Fruit fly (Drosophila melanogaster) whole organism, adult: ENCODE data around the gene CG13694.

ENCODE experiments used
- CG11617 ChIP-seq: fragments of 200-800 bp; sonication (Bioruptor generic); optimal IDR thresholded peaks from 2 replicates; lab custom pipeline; 2017; ENCODE audit warnings: mild to moderate bottlenecking, missing biosample characterization, missing genetic modification reagents, missing genetic modification characterization
- CG12768 ChIP-seq: fragments of 200-800 bp; sonication (Bioruptor generic); optimal IDR thresholded peaks from 2 replicates; lab custom pipeline; 2017; ENCODE audit warnings: missing biosample characterization, missing genetic modification characterization, mild to moderate bottlenecking, moderate library complexity, missing genetic modification reagents
- CG14711 ChIP-seq: fragments of 200-800 bp; sonication (Bioruptor generic); optimal IDR thresholded peaks from 2 replicates; lab custom pipeline; 2018; ENCODE audit warnings: missing biosample characterization, mild to moderate bottlenecking, missing genetic modification characterization, moderate library complexity
- CG1620 ChIP-seq: fragments of 200-800 bp; sonication (Bioruptor generic); optimal IDR thresholded peaks from 2 replicates; lab custom pipeline; 2016; ENCODE audit warnings: missing biosample characterization, missing genetic modification characterization
- CG33017 ChIP-seq: fragments of 200-800 bp; sonication (Bioruptor generic); optimal IDR thresholded peaks from 2 replicates; lab custom pipeline; 2018; ENCODE audit warnings: missing biosample characterization, mild to moderate bottlenecking, missing genetic modification characterization, moderate library complexity
- CG5204 ChIP-seq: fragments of 200-800 bp; sonication (Bioruptor generic); optimal IDR thresholded peaks from 2 replicates; lab custom pipeline; 2016; ENCODE audit warnings: missing biosample characterization, missing genetic modification characterization
- CG7045 ChIP-seq: fragments of 200-800 bp; sonication (Bioruptor generic); optimal IDR thresholded peaks from 2 replicates; lab custom pipeline; 2017; ENCODE audit warnings: missing biosample characterization, mild to moderate bottlenecking, missing genetic modification characterization
- CG7101 ChIP-seq: fragments of 200-800 bp; sonication (Bioruptor generic); optimal IDR thresholded peaks from 2 replicates; lab custom pipeline; 2018; ENCODE audit warnings: missing biosample characterization, mild to moderate bottlenecking, missing genetic modification characterization, moderate library complexity
- Clk ChIP-seq: fragments of 200-800 bp; sonication (Bioruptor generic); optimal IDR thresholded peaks from 2 replicates; lab custom pipeline; 2017; ENCODE audit warnings: missing biosample characterization, missing genetic modification characterization
- Crg-1 ChIP-seq: fragments of 200-800 bp; sonication (Bioruptor generic); optimal IDR thresholded peaks from 2 replicates; lab custom pipeline; 2016; ENCODE audit warnings: missing biosample characterization, missing genetic modification characterization
- Hr96 ChIP-seq: fragments of 200-800 bp; sonication (Bioruptor generic); optimal IDR thresholded peaks from 2 replicates; lab custom pipeline; 2016; ENCODE audit warnings: missing biosample characterization, missing genetic modification characterization
- Mnt ChIP-seq: fragments of 200-800 bp; sonication (Bioruptor generic); optimal IDR thresholded peaks from 2 replicates; lab custom pipeline; 2016; ENCODE audit warnings: missing biosample characterization, mild to moderate bottlenecking, missing genetic modification characterization
- bab1 ChIP-seq: fragments of 200-800 bp; sonication (Bioruptor generic); optimal IDR thresholded peaks from 3 replicates; lab custom pipeline; 2019; ENCODE audit warnings: missing biosample characterization, mild to moderate bottlenecking, missing genetic modification characterization, moderate library complexity
- cic ChIP-seq: fragments of 200-800 bp; sonication (Bioruptor generic); optimal IDR thresholded peaks from 2 replicates; lab custom pipeline; 2017; ENCODE audit warnings: missing biosample characterization, mild to moderate bottlenecking, missing genetic modification characterization, moderate library complexity
- cnc ChIP-seq, 2 experiments: fragments of >200 bp; optimal IDR thresholded peaks; 2 replicates each; lab custom pipeline; 2017
- kay ChIP-seq: fragments of 200-800 bp; sonication (Bioruptor generic); peaks from one replicate; lab custom pipeline; 2016; ENCODE audit warnings: missing biosample characterization, missing genetic modification characterization, borderline replicate concordance
- ovo ChIP-seq: fragments of 200-800 bp; sonication (Bioruptor generic); optimal IDR thresholded peaks from 2 replicates; lab custom pipeline; 2016; ENCODE audit warnings: missing biosample characterization, missing genetic modification characterization
- pad ChIP-seq: fragments of 200-800 bp; sonication (Bioruptor generic); optimal IDR thresholded peaks from 3 replicates; lab custom pipeline; 2017; ENCODE audit warnings: missing biosample characterization, missing genetic modification characterization, mild to moderate bottlenecking, moderate library complexity, missing genetic modification reagents
- tj ChIP-seq: fragments of 200-800 bp; sonication (Bioruptor generic); optimal IDR thresholded peaks from 3 replicates; lab custom pipeline; 2017; ENCODE audit warnings: missing biosample characterization, mild to moderate bottlenecking, missing genetic modification characterization, moderate library complexity
- toe ChIP-seq: fragments of 200-800 bp; sonication (Bioruptor generic); optimal IDR thresholded peaks from 2 replicates; lab custom pipeline; 2016; ENCODE audit warnings: missing biosample characterization, missing genetic modification characterization

The CG13694 gene

dm6 chr2L:94096-94495 is 22.2 kb downstream of the CG13694 start:
- TF ChIP-seq pad (no peak), CG14711 (tag; lab: Kevin White, UChicago) (no peak), Mnt (GFP tag; lab: Kevin White, UChicago) (no peak), kay (no peak), CG33017 (tag; lab: Kevin White, UChicago) (no peak), cnc (optimal IDR thresholded peaks at IDR 0.05; lab: Kevin White, UChicago) (no peak), ovo (GFP tag; lab: Kevin White, UChicago) (no peak), CG7045 (GFP tag; lab: Kevin White, UChicago) (no peak), CG1620 (GFP tag; lab: Kevin White, UChicago) (no peak), cic (GFP tag; lab: Kevin White, UChicago) (no peak), Clk (no peak), bab1 (GFP tag; lab: Kevin White, UChicago) (no peak), toe (GFP tag; lab: Kevin White, UChicago) (no peak), CG5204 (GFP tag; lab: Kevin White, UChicago) (no peak), tj (GFP tag; lab: Kevin White, UChicago) (no peak), Hr96 (GFP tag; lab: Kevin White, UChicago) (no peak)

- TF ChIP-seq kay (no peak), Hr96 (GFP tag; lab: Kevin White, UChicago) (no peak), toe (GFP tag; lab: Kevin White, UChicago) (peak; percentile 59), Crg-1 (GFP tag; lab: Kevin White, UChicago) (no peak), CG1620 (GFP tag; lab: Kevin White, UChicago) (peak; percentile 6), Mnt (GFP tag; lab: Kevin White, UChicago) (peak; percentile 58), bab1 (GFP tag; lab: Kevin White, UChicago) (no peak), tj (GFP tag; lab: Kevin White, UChicago) (no peak)
These were observed 23.3 kb downstream of the CG13694 start for dm6 chr2L:92993-93392.

- no peak for TF ChIP-seq CG33017 (tag; lab: Kevin White, UChicago)
- no peak for TF ChIP-seq Hr96 (GFP tag; lab: Kevin White, UChicago)
- TF ChIP-seq Clk = no peak
- TF ChIP-seq Crg-1 (GFP tag; lab: Kevin White, UChicago) = no peak
- no peak for TF ChIP-seq ovo (GFP tag; lab: Kevin White, UChicago)
- no peak for TF ChIP-seq tj (GFP tag; lab: Kevin White, UChicago)
- no peak for TF ChIP-seq cnc (optimal IDR thresholded peaks at IDR 0.05; lab: Kevin White, UChicago)
- TF ChIP-seq CG14711 (tag; lab: Kevin White, UChicago) = no peak
- TF ChIP-seq CG7101 (tag; lab: Kevin White, UChicago) = no peak
- no peak for TF ChIP-seq CG11617 (GFP tag; lab: Kevin White, UChicago)
- TF ChIP-seq cic (GFP tag; lab: Kevin White, UChicago) = no peak
- TF ChIP-seq CG1620 (GFP tag; lab: Kevin White, UChicago) = no peak
- TF ChIP-seq bab1 (GFP tag; lab: Kevin White, UChicago) = no peak
- no peak for TF ChIP-seq pad
- no peak for TF ChIP-seq kay
These were observed 24.5 kb downstream of the CG13694 start for dm6 chr2L:91830-92229.

dm6 chr2L:91333-91732 is 25.0 kb downstream of the CG13694 start:
- TF ChIP-seq kay (no peak), Clk (no peak), CG12768 (no peak), bab1 (GFP tag; lab: Kevin White, UChicago) (no peak), Crg-1 (GFP tag; lab: Kevin White, UChicago) (no peak), pad (no peak), CG14711 (tag; lab: Kevin White, UChicago) (no peak)

dm6 chr2L:90081-90480 is 26.2 kb downstream of the CG13694 start:
- no peak for TF ChIP-seq cnc (optimal IDR thresholded peaks at IDR 0.05; lab: Kevin White, UChicago)
- TF ChIP-seq Mnt (GFP tag; lab: Kevin White, UChicago) = no peak
- TF ChIP-seq CG1620 (GFP tag; lab: Kevin White, UChicago) = no peak
- no peak for TF ChIP-seq CG5204 (GFP tag; lab: Kevin White, UChicago)
- TF ChIP-seq Clk = no peak
- TF ChIP-seq CG7045 (GFP tag; lab: Kevin White, UChicago) = no peak
- TF ChIP-seq CG33017 (tag; lab: Kevin White, UChicago) = no peak
- no peak for TF ChIP-seq CG11617 (GFP tag; lab: Kevin White, UChicago)
- TF ChIP-seq CG12768 = no peak
- TF ChIP-seq CG14711 (tag; lab: Kevin White, UChicago) = no peak
- TF ChIP-seq toe (GFP tag; lab: Kevin White, UChicago) = no peak
- no peak for TF ChIP-seq kay

dm6 chr2L:89158-89557 is 27.1 kb downstream of the CG13694 start:
- TF ChIP-seq CG12768 = no peak
- no peak for TF ChIP-seq CG14711 (tag; lab: Kevin White, UChicago)
- no peak for TF ChIP-seq CG11617 (GFP tag; lab: Kevin White, UChicago)
- TF ChIP-seq CG5204 (GFP tag; lab: Kevin White, UChicago) = no peak
- no peak for TF ChIP-seq CG1620 (GFP tag; lab: Kevin White, UChicago)
- TF ChIP-seq Hr96 (GFP tag; lab: Kevin White, UChicago) = no peak
- no peak for TF ChIP-seq kay
- TF ChIP-seq CG33017 (tag; lab: Kevin White, UChicago) = no peak
- no peak for TF ChIP-seq Crg-1 (GFP tag; lab: Kevin White, UChicago)
- TF ChIP-seq Clk = no peak
- TF ChIP-seq ovo (GFP tag; lab: Kevin White, UChicago) = no peak

dm6 chr2L:88528-88927 is 27.8 kb downstream of the CG13694 start:
- TF ChIP-seq CG7101 (tag; lab: Kevin White, UChicago) (no peak), CG33017 (tag; lab: Kevin White, UChicago) (no peak), cnc (optimal IDR thresholded peaks at IDR 0.05; lab: Kevin White, UChicago) (no peak), ovo (GFP tag; lab: Kevin White, UChicago) (no peak), CG7045 (GFP tag; lab: Kevin White, UChicago) (no peak), Clk (no peak), CG12768 (no peak), pad (no peak), CG14711 (tag; lab: Kevin White, UChicago) (no peak), Mnt (GFP tag; lab: Kevin White, UChicago) (no peak), CG5204 (GFP tag; lab: Kevin White, UChicago) (no peak), Crg-1 (GFP tag; lab: Kevin White, UChicago) (no peak), kay (no peak), CG1620 (GFP tag; lab: Kevin White, UChicago) (no peak), bab1 (GFP tag; lab: Kevin White, UChicago) (no peak), CG11617 (GFP tag; lab: Kevin White, UChicago) (no peak), cic (GFP tag; lab: Kevin White, UChicago) (no peak), Hr96 (GFP tag; lab: Kevin White, UChicago) (no peak), tj (GFP tag; lab: Kevin White, UChicago) (no peak), toe (GFP tag; lab: Kevin White, UChicago) (no peak)
